Worm (Caenorhabditis elegans) whole organism, L2 larva: ENCODE measurements around the gene ZK783.7.

Experiments used
- C34F6.9 ChIP-seq: fragments of 150-350 bp; optimal IDR thresholded peaks from 2 replicates; lab custom pipeline; 2014; ENCODE audit warnings: missing biosample characterization, missing genetic modification characterization
- R02D3.7 ChIP-seq: fragments of 150-350 bp; optimal IDR thresholded peaks from 2 replicates; lab custom pipeline; 2014; ENCODE audit warnings: missing biosample characterization, missing genetic modification characterization
- alr-1 ChIP-seq: fragments of 150-350 bp; optimal IDR thresholded peaks from 2 replicates; lab custom pipeline; 2014; ENCODE audit warnings: missing biosample characterization, missing genetic modification characterization
- aly-2 ChIP-seq: fragments of 150-350 bp; optimal IDR thresholded peaks from 2 replicates; lab custom pipeline; 2014; ENCODE audit warnings: missing biosample characterization, missing genetic modification characterization
- ama-1 ChIP-seq: fragments of 150-350 bp; optimal IDR thresholded peaks from 2 replicates; lab custom pipeline; 2018; ENCODE audit warnings: inconsistent platforms
- blmp-1 ChIP-seq: sonication (generic microtip); optimal IDR thresholded peaks from 2 replicates; lab custom pipeline; 2017; ENCODE audit warnings: missing genetic modification characterization, mild to moderate bottlenecking, missing compliant biosample characterization, antibody characterized with exemption, moderate library complexity; ENCODE audit not compliant: insufficient read depth
- ceh-16 ChIP-seq: fragments of 150-350 bp; optimal IDR thresholded peaks from 2 replicates; lab custom pipeline; 2014; ENCODE audit warnings: missing biosample characterization, missing genetic modification characterization
- crh-2 ChIP-seq: sonication (generic microtip); optimal IDR thresholded peaks from 2 replicates; lab custom pipeline; 2017; ENCODE audit warnings: missing biosample characterization, missing genetic modification characterization
- dmd-4 ChIP-seq: sonication (generic microtip); optimal IDR thresholded peaks from 2 replicates; lab custom pipeline; 2017; ENCODE audit warnings: missing biosample characterization, missing genetic modification characterization
- egl-27 ChIP-seq: sonication (generic microtip); optimal IDR thresholded peaks from 3 replicates; lab custom pipeline; 2017; ENCODE audit warnings: missing biosample characterization, missing genetic modification reagents, missing genetic modification characterization
- elt-1 ChIP-seq: fragments of 150-350 bp; optimal IDR thresholded peaks from 2 replicates; lab custom pipeline; 2014; ENCODE audit warnings: missing biosample characterization, missing genetic modification characterization
- fos-1 ChIP-seq: fragments of 150-350 bp; optimal IDR thresholded peaks from 2 replicates; lab custom pipeline; 2014; ENCODE audit warnings: missing biosample characterization, missing genetic modification characterization
- gmeb-1 ChIP-seq: fragments of 150-350 bp; optimal IDR thresholded peaks from 2 replicates; lab custom pipeline; 2014; ENCODE audit warnings: missing biosample characterization, missing genetic modification characterization
- lin-13 ChIP-seq: fragments of 150-350 bp; optimal IDR thresholded peaks from 2 replicates; lab custom pipeline; 2014; ENCODE audit warnings: missing biosample characterization, missing genetic modification reagents, missing genetic modification characterization
- lin-39 ChIP-seq: fragments of 150-350 bp; optimal IDR thresholded peaks from 2 replicates; lab custom pipeline; 2014; ENCODE audit warnings: missing biosample characterization, missing genetic modification reagents, missing genetic modification characterization
- mab-5 ChIP-seq: fragments of 150-350 bp; optimal IDR thresholded peaks from 2 replicates; lab custom pipeline; 2014; ENCODE audit warnings: missing biosample characterization, missing genetic modification characterization
- mbf-1 ChIP-seq: sonication (generic microtip); optimal IDR thresholded peaks from 2 replicates; lab custom pipeline; 2017; ENCODE audit warnings: missing biosample characterization, missing genetic modification characterization
- nhr-10 ChIP-seq: sonication (generic microtip); optimal IDR thresholded peaks from 2 replicates; lab custom pipeline; 2017; ENCODE audit warnings: missing biosample characterization, missing genetic modification characterization
- nhr-11 ChIP-seq: fragments of 150-350 bp; optimal IDR thresholded peaks from 2 replicates; lab custom pipeline; 2014; ENCODE audit warnings: missing biosample characterization, missing genetic modification characterization
- nhr-12 ChIP-seq: fragments of 150-350 bp; optimal IDR thresholded peaks from 2 replicates; lab custom pipeline; 2014; ENCODE audit warnings: missing biosample characterization, missing genetic modification characterization
- nhr-129 ChIP-seq: fragments of 150-350 bp; optimal IDR thresholded peaks from 2 replicates; lab custom pipeline; 2014; ENCODE audit warnings: missing biosample characterization, missing genetic modification characterization
- nhr-21 ChIP-seq: fragments of 150-350 bp; optimal IDR thresholded peaks from 2 replicates; lab custom pipeline; 2014; ENCODE audit warnings: missing biosample characterization, missing genetic modification characterization
- nhr-23 ChIP-seq: fragments of 150-350 bp; optimal IDR thresholded peaks from 2 replicates; lab custom pipeline; 2014; ENCODE audit warnings: missing biosample characterization, missing genetic modification reagents, missing genetic modification characterization
- nhr-237 ChIP-seq: fragments of 150-350 bp; optimal IDR thresholded peaks from 2 replicates; lab custom pipeline; 2014; ENCODE audit warnings: missing biosample characterization, missing genetic modification characterization
- nhr-6 ChIP-seq: fragments of 150-350 bp; optimal IDR thresholded peaks from 2 replicates; lab custom pipeline; 2014; ENCODE audit warnings: missing biosample characterization, missing genetic modification characterization
- nhr-77 ChIP-seq: fragments of 150-350 bp; optimal IDR thresholded peaks from 2 replicates; lab custom pipeline; 2014; ENCODE audit warnings: missing biosample characterization, missing genetic modification characterization
- sem-4 ChIP-seq: fragments of 150-350 bp; optimal IDR thresholded peaks from 2 replicates; lab custom pipeline; 2014; ENCODE audit warnings: missing biosample characterization, missing genetic modification reagents, missing genetic modification characterization
- skn-1 ChIP-seq: sonication (generic microtip); optimal IDR thresholded peaks from 2 replicates; lab custom pipeline; 2017; ENCODE audit warnings: missing biosample characterization, missing genetic modification characterization
- sma-3 ChIP-seq: sonication (generic microtip); optimal IDR thresholded peaks from 2 replicates; lab custom pipeline; 2016; ENCODE audit warnings: missing genetic modification reagents, missing genetic modification characterization, missing compliant biosample characterization
- sma-9 ChIP-seq, 2 experiments: fragments of 150-350 bp in 1 of 2; sonication (generic microtip) in 1 of 2; optimal IDR thresholded peaks; 2 replicates each; lab custom pipeline; 2014 to 2016; ENCODE audit warnings: missing genetic modification characterization in 2 of 2, mild to moderate bottlenecking in 1 of 2, missing biosample characterization in 1 of 2, missing compliant biosample characterization in 1 of 2, missing genetic modification reagents in 1 of 2, moderate library complexity in 1 of 2
- snpc-4 ChIP-seq: fragments of 150-350 bp; optimal IDR thresholded peaks from 2 replicates; lab custom pipeline; 2014; ENCODE audit warnings: missing biosample characterization, missing genetic modification characterization
- unc-39 ChIP-seq: fragments of 150-350 bp; optimal IDR thresholded peaks from 2 replicates; lab custom pipeline; 2014; ENCODE audit warnings: missing biosample characterization, missing genetic modification characterization
- unc-55 ChIP-seq: fragments of 150-350 bp; sonication (generic microtip); optimal IDR thresholded peaks from 3 replicates; lab custom pipeline; 2014; ENCODE audit warnings: missing biosample characterization, missing genetic modification reagents, missing genetic modification characterization
- zag-1 ChIP-seq: fragments of 150-350 bp; optimal IDR thresholded peaks from 2 replicates; lab custom pipeline; 2014; ENCODE audit warnings: missing biosample characterization, missing genetic modification characterization
- ztf-1 ChIP-seq: fragments of 200-800 bp; sonication (Bioruptor generic); conservative IDR thresholded peaks from 2 replicates; pipeline ENCODE4 v1.3.6; 2022; ENCODE audit warnings: missing genetic modification characterization, missing compliant biosample characterization
- ztf-11 ChIP-seq: sonication (generic microtip); optimal IDR thresholded peaks from 2 replicates; lab custom pipeline; 2017; ENCODE audit warnings: missing biosample characterization, missing genetic modification characterization
- ztf-4 ChIP-seq: fragments of 150-350 bp; optimal IDR thresholded peaks from 2 replicates; lab custom pipeline; 2014; ENCODE audit warnings: missing biosample characterization, missing genetic modification characterization

The ZK783.7 gene

ce11 chrIII:7661162-7661561 lies 4.6 kb downstream of the ZK783.7 start:
- no peak for TF ChIP-seq nhr-12
- TF ChIP-seq C34F6.9 (tag; lab: Kevin White, UChicago), result no peak
- no peak for TF ChIP-seq unc-39
- TF ChIP-seq elt-1 (tag; lab: Kevin White, UChicago), result no peak
- no peak for TF ChIP-seq nhr-129 (tag; lab: Kevin White, UChicago)
- no peak for TF ChIP-seq ztf-4 (tag; lab: Kevin White, UChicago)
- TF ChIP-seq sma-3, result no peak
- no peak for TF ChIP-seq skn-1 (tag; lab: Kevin White, UChicago)
- TF ChIP-seq nhr-77 (tag; lab: Kevin White, UChicago), result no peak
- TF ChIP-seq snpc-4 (tag; lab: Kevin White, UChicago), result no peak

ce11 chrIII:7661978-7662377 lies 5.5 kb downstream of the ZK783.7 start, which contains the start of gene lido-18:
Gene lido-18 (plus strand): TSS chrIII:7662278.
- TF ChIP-seq nhr-10 (tag; lab: Kevin White, UChicago), result no peak
- no peak for TF ChIP-seq alr-1 (tag; lab: Kevin White, UChicago)
- no peak for TF ChIP-seq egl-27
- no peak for TF ChIP-seq sma-3
- TF ChIP-seq fos-1 (tag; lab: Kevin White, UChicago), result no peak
- no peak for TF ChIP-seq nhr-23 (tag; lab: Kevin White, UChicago)
- no peak for TF ChIP-seq blmp-1
- TF ChIP-seq zag-1 (tag; lab: Kevin White, UChicago), result no peak
- no peak for TF ChIP-seq ceh-16 (tag; lab: Kevin White, UChicago)
- no peak for TF ChIP-seq sem-4 (tag; lab: Kevin White, UChicago)
- TF ChIP-seq mab-5, result no peak
- TF ChIP-seq ztf-11 (tag; lab: Kevin White, UChicago), result no peak
- no peak for TF ChIP-seq nhr-237 (tag; lab: Kevin White, UChicago)
- no peak for TF ChIP-seq ztf-1 (GFP tag; lab: Robert Waterston, UW)
- no peak for TF ChIP-seq unc-39
- TF ChIP-seq, all 48 proteins: peak for 0

- no peak for TF ChIP-seq nhr-6
Observed at ce11 chrIII:7665928-7666327, 9.4 kb downstream of the ZK783.7 start.

- TF ChIP-seq crh-2, result no peak
- TF ChIP-seq lin-13, result no peak
- no peak for TF ChIP-seq nhr-11
- no peak for TF ChIP-seq nhr-237 (tag; lab: Kevin White, UChicago)
- no peak for TF ChIP-seq C34F6.9 (tag; lab: Kevin White, UChicago)
- TF ChIP-seq ama-1 (lab: Kevin White, UChicago), result no peak
- no peak for TF ChIP-seq aly-2 (tag; lab: Kevin White, UChicago)
- TF ChIP-seq R02D3.7 (tag; lab: Kevin White, UChicago), result no peak
- no peak for TF ChIP-seq blmp-1
- no peak for TF ChIP-seq nhr-10 (tag; lab: Kevin White, UChicago)
- no peak for TF ChIP-seq nhr-21
- TF ChIP-seq fos-1 (tag; lab: Kevin White, UChicago), result no peak
- no peak for TF ChIP-seq mbf-1 (tag; lab: Kevin White, UChicago)
- TF ChIP-seq unc-39, result no peak
- no peak for TF ChIP-seq dmd-4 (tag; lab: Kevin White, UChicago)
- TF ChIP-seq unc-55, result no peak
- no peak for TF ChIP-seq sma-3
Observed at ce11 chrIII:7672411-7672810, 15.9 kb downstream of the ZK783.7 start.

ce11 chrIII:7692287-7692686 lies 35.8 kb downstream of the ZK783.7 start:
- TF ChIP-seq alr-1 (tag; lab: Kevin White, UChicago) (no peak), blmp-1 (no peak), mab-5 (no peak), mbf-1 (tag; lab: Kevin White, UChicago) (no peak), elt-1 (tag; lab: Kevin White, UChicago) (no peak), unc-55 (no peak), fos-1 (tag; lab: Kevin White, UChicago) (no peak), nhr-77 (tag; lab: Kevin White, UChicago) (no peak), sma-9 (GFP tag; optimal IDR thresholded peaks at IDR 0.05; lab: Kevin White, UChicago) (no peak), sma-9 (tag; optimal IDR thresholded peaks at IDR 0.05; lab: Kevin White, UChicago) (no peak), lin-13 (no peak), ama-1 (lab: Kevin White, UChicago) (no peak), lin-39 (no peak), snpc-4 (tag; lab: Kevin White, UChicago) (no peak), gmeb-1 (tag; lab: Kevin White, UChicago) (no peak)
